Fruit fly (Drosophila melanogaster) whole organism, embryonic: ENCODE results near the gene CG5447.

Experiments used
- BEAF-32 ChIP-seq: fragments of 200-800 bp; sonication (Bioruptor generic); optimal IDR thresholded peaks from 3 replicates; lab custom pipeline; 2017; ENCODE audit warnings: missing biosample characterization, missing genetic modification characterization, mild to moderate bottlenecking, moderate library complexity, missing genetic modification reagents
- CG10267 ChIP-seq: fragments of 200-800 bp; sonication (Bioruptor generic); optimal IDR thresholded peaks from 2 replicates; lab custom pipeline; 2018; ENCODE audit warnings: missing biosample characterization, mild to moderate bottlenecking, missing genetic modification characterization, moderate library complexity
- CG12391 ChIP-seq: fragments of 200-800 bp; sonication (Bioruptor generic); optimal IDR thresholded peaks from 3 replicates; lab custom pipeline; 2018; ENCODE audit warnings: missing biosample characterization, mild to moderate bottlenecking, missing genetic modification characterization, moderate library complexity
- CG13287 ChIP-seq: fragments of 200-800 bp; sonication (Bioruptor generic); IDR thresholded peaks from 2 replicates; pipeline ENCODE4 v1.3.6; 2022; ENCODE audit warnings: missing biosample characterization, missing genetic modification characterization; ENCODE audit not compliant: partially characterized antibody
- CG14710 ChIP-seq: fragments of 200-800 bp; sonication (Bioruptor generic); optimal IDR thresholded peaks from 3 replicates; lab custom pipeline; 2019; ENCODE audit warnings: missing biosample characterization, mild to moderate bottlenecking, missing genetic modification characterization, moderate library complexity
- CG15514 ChIP-seq: fragments of 200-800 bp; sonication (Bioruptor generic); optimal IDR thresholded peaks from 3 replicates; lab custom pipeline; 2017; ENCODE audit warnings: missing biosample characterization, missing genetic modification characterization, mild to moderate bottlenecking, moderate library complexity, missing genetic modification reagents
- CG1603 ChIP-seq: fragments of 200-800 bp; sonication (Bioruptor generic); optimal IDR thresholded peaks from 2 replicates; lab custom pipeline; 2019; ENCODE audit warnings: missing biosample characterization, mild to moderate bottlenecking, missing genetic modification characterization, moderate library complexity
- CG16779 ChIP-seq: fragments of 200-800 bp; sonication (Bioruptor generic); IDR thresholded peaks from 2 replicates; pipeline ENCODE4 v1.3.6; 2022; ENCODE audit warnings: missing biosample characterization, missing genetic modification characterization
- CG2129 ChIP-seq: fragments of 200-800 bp; sonication (Bioruptor generic); IDR thresholded peaks from 2 replicates; pipeline ENCODE4 v1.3.6; 2022; ENCODE audit warnings: missing biosample characterization, missing genetic modification characterization; ENCODE audit not compliant: partially characterized antibody
- CG2889 ChIP-seq: fragments of 200-800 bp; sonication (Bioruptor generic); IDR thresholded peaks from 3 replicates; pipeline ENCODE4 v1.3.6; 2022; ENCODE audit warnings: missing biosample characterization, missing genetic modification characterization
- CG33213 ChIP-seq: fragments of 200-800 bp; sonication (Bioruptor generic); optimal IDR thresholded peaks from 3 replicates; lab custom pipeline; 2016; ENCODE audit warnings: missing biosample characterization, missing genetic modification characterization
- CG34224 ChIP-seq: fragments of 200-800 bp; sonication (Bioruptor generic); IDR thresholded peaks from 3 replicates; pipeline ENCODE4 v1.3.6; 2022; ENCODE audit warnings: missing biosample characterization, missing genetic modification characterization; ENCODE audit not compliant: partially characterized antibody
- CG3847 ChIP-seq: fragments of 200-800 bp; sonication (Bioruptor generic); IDR thresholded peaks from 2 replicates; pipeline ENCODE4 v1.3.6; 2022; ENCODE audit warnings: missing biosample characterization, missing genetic modification characterization
- CG4617 ChIP-seq: fragments of 200-800 bp; sonication (Bioruptor generic); optimal IDR thresholded peaks from 3 replicates; lab custom pipeline; 2016; ENCODE audit warnings: missing biosample characterization, missing genetic modification characterization, borderline replicate concordance
- CG8765 ChIP-seq: fragments of 200-800 bp; sonication (Bioruptor generic); IDR thresholded peaks from 2 replicates; pipeline ENCODE4 v1.3.6; 2022; ENCODE audit warnings: missing biosample characterization, missing genetic modification characterization
- CG9797 ChIP-seq: fragments of 200-800 bp; sonication (Bioruptor generic); optimal IDR thresholded peaks from 3 replicates; lab custom pipeline; 2018; ENCODE audit warnings: missing biosample characterization, mild to moderate bottlenecking, missing genetic modification characterization
- Dll ChIP-seq: fragments of 200-800 bp; sonication (Bioruptor generic); IDR thresholded peaks from 4 replicates; pipeline ENCODE4 v1.3.6; 2022; ENCODE audit warnings: missing biosample characterization, missing genetic modification characterization; ENCODE audit not compliant: partially characterized antibody
- Dp ChIP-seq: fragments of 200-800 bp; sonication (Bioruptor generic); optimal IDR thresholded peaks from 2 replicates; lab custom pipeline; 2018; ENCODE audit warnings: missing biosample characterization, mild to moderate bottlenecking, missing genetic modification characterization, moderate library complexity
- Dref ChIP-seq: fragments of 200-800 bp; sonication (Bioruptor generic); IDR thresholded peaks from 2 replicates; pipeline ENCODE4 v1.3.6; 2022; ENCODE audit warnings: missing biosample characterization, missing genetic modification characterization
- E2f2 ChIP-seq: fragments of 200-800 bp; sonication (Bioruptor generic); IDR thresholded peaks from 2 replicates; pipeline ENCODE4 v1.3.6; 2022; ENCODE audit warnings: missing biosample characterization, missing genetic modification characterization
- GATAe ChIP-seq: fragments of 200-800 bp; sonication (Bioruptor generic); conservative IDR thresholded peaks from 2 replicates; pipeline ENCODE4 v1.3.6; 2022; ENCODE audit warnings: missing biosample characterization, missing genetic modification characterization
- HmgD ChIP-seq: fragments of 200-800 bp; sonication (Bioruptor generic); optimal IDR thresholded peaks from 3 replicates; lab custom pipeline; 2016; ENCODE audit warnings: missing biosample characterization, missing genetic modification characterization
- Lhr ChIP-seq: fragments of 200-800 bp; sonication (Bioruptor generic); optimal IDR thresholded peaks from 3 replicates; lab custom pipeline; 2017; ENCODE audit warnings: mild to moderate bottlenecking, missing biosample characterization, missing genetic modification reagents, missing genetic modification characterization
- MBD-R2 ChIP-seq: fragments of 200-800 bp; sonication (Bioruptor generic); IDR thresholded peaks from 2 replicates; pipeline ENCODE4 v1.3.6; 2022; ENCODE audit warnings: missing biosample characterization, missing genetic modification characterization
- Neu2 ChIP-seq: fragments of 200-800 bp; sonication (Bioruptor generic); optimal IDR thresholded peaks from 3 replicates; lab custom pipeline; 2016; ENCODE audit warnings: missing biosample characterization, missing genetic modification characterization, borderline replicate concordance
- Opbp ChIP-seq: fragments of 200-800 bp; sonication (Bioruptor generic); IDR thresholded peaks from 3 replicates; pipeline ENCODE4 v1.3.6; 2022; ENCODE audit warnings: missing biosample characterization, missing genetic modification characterization; ENCODE audit not compliant: partially characterized antibody
- Scr ChIP-seq: fragments of 200-800 bp; sonication (Bioruptor generic); IDR thresholded peaks from 2 replicates; pipeline ENCODE4 v1.3.6; 2022; ENCODE audit warnings: missing biosample characterization, missing genetic modification characterization; ENCODE audit not compliant: partially characterized antibody
- Sry-δ ChIP-seq: fragments of 200-800 bp; sonication (Bioruptor generic); optimal IDR thresholded peaks from 2 replicates; lab custom pipeline; 2016; ENCODE audit warnings: missing biosample characterization, missing genetic modification characterization
- Stat92E ChIP-seq, 3 experiments: fragments of >200 bp in 2 of 3; fragments of 200-800 bp in 1 of 3; sonication (Bioruptor generic) in 1 of 3; optimal IDR thresholded peaks; 2 replicates each; lab custom pipeline; 2017 to 2019; ENCODE audit warnings: missing biosample characterization in 3 of 3, missing genetic modification characterization in 3 of 3, mild to moderate bottlenecking in 1 of 3, moderate library complexity in 1 of 3
- YL-1 ChIP-seq: fragments of 200-800 bp; sonication (Bioruptor generic); optimal IDR thresholded peaks from 3 replicates; lab custom pipeline; 2017; ENCODE audit warnings: missing biosample characterization, mild to moderate bottlenecking, missing genetic modification characterization
- br ChIP-seq: fragments of >200 bp; optimal IDR thresholded peaks from 2 replicates; lab custom pipeline; 2017
- bsh ChIP-seq, 2 experiments: fragments of 200-800 bp; sonication (Bioruptor generic); optimal IDR thresholded peaks; 2 replicates each; lab custom pipeline; 2017 to 2018; ENCODE audit warnings: mild to moderate bottlenecking in 2 of 2, missing biosample characterization in 2 of 2, missing genetic modification characterization in 2 of 2, moderate library complexity in 1 of 2
- chn ChIP-seq: fragments of 200-800 bp; sonication (Bioruptor generic); optimal IDR thresholded peaks from 2 replicates; lab custom pipeline; 2016; ENCODE audit warnings: missing biosample characterization, missing genetic modification characterization
- fd64A ChIP-seq: fragments of 200-800 bp; sonication (Bioruptor generic); optimal IDR thresholded peaks from 3 replicates; lab custom pipeline; 2018; ENCODE audit warnings: missing biosample characterization, mild to moderate bottlenecking, missing genetic modification characterization
- fd96Cb ChIP-seq: fragments of 200-800 bp; sonication (Bioruptor generic); optimal IDR thresholded peaks from 2 replicates; lab custom pipeline; 2018; ENCODE audit warnings: missing biosample characterization, mild to moderate bottlenecking, missing genetic modification characterization, moderate library complexity
- gfzf ChIP-seq: fragments of 200-800 bp; sonication (Bioruptor generic); optimal IDR thresholded peaks from 2 replicates; lab custom pipeline; 2016; ENCODE audit warnings: missing biosample characterization, mild to moderate bottlenecking, missing genetic modification characterization, moderate library complexity
- gro ChIP-seq: fragments of 200-800 bp; sonication (Bioruptor generic); optimal IDR thresholded peaks from 2 replicates; lab custom pipeline; 2016; ENCODE audit warnings: missing biosample characterization, missing genetic modification characterization
- ken ChIP-seq: fragments of 200-800 bp; sonication (Bioruptor generic); IDR thresholded peaks from 3 replicates; pipeline ENCODE4 v1.3.6; 2022; ENCODE audit warnings: missing biosample characterization, missing genetic modification characterization
- kni ChIP-seq: fragments of 200-800 bp; sonication (Bioruptor generic); optimal IDR thresholded peaks from 3 replicates; lab custom pipeline; 2017; ENCODE audit warnings: mild to moderate bottlenecking, missing biosample characterization, missing genetic modification reagents, missing genetic modification characterization
- knrl ChIP-seq: fragments of 200-800 bp; sonication (Bioruptor generic); IDR thresholded peaks from 3 replicates; pipeline ENCODE4 v1.3.6; 2022; ENCODE audit warnings: missing biosample characterization, missing genetic modification characterization; ENCODE audit not compliant: partially characterized antibody
- nerfin-1 ChIP-seq: fragments of 200-800 bp; sonication (Bioruptor generic); optimal IDR thresholded peaks from 3 replicates; lab custom pipeline; 2019; ENCODE audit warnings: missing biosample characterization, mild to moderate bottlenecking, missing genetic modification characterization, moderate library complexity
- nmo ChIP-seq: fragments of 200-800 bp; sonication (Bioruptor generic); optimal IDR thresholded peaks from 2 replicates; lab custom pipeline; 2018; ENCODE audit warnings: missing biosample characterization, mild to moderate bottlenecking, missing genetic modification characterization, moderate library complexity
- p53 ChIP-seq: fragments of 200-800 bp; sonication (Bioruptor generic); optimal IDR thresholded peaks from 2 replicates; lab custom pipeline; 2016; ENCODE audit warnings: missing biosample characterization, missing genetic modification characterization
- pzg ChIP-seq: fragments of 200-800 bp; sonication (Bioruptor generic); optimal IDR thresholded peaks from 3 replicates; lab custom pipeline; 2018; ENCODE audit warnings: missing biosample characterization, mild to moderate bottlenecking, missing genetic modification characterization, moderate library complexity
- sd ChIP-seq: fragments of 200-800 bp; sonication (Bioruptor generic); optimal IDR thresholded peaks from 3 replicates; lab custom pipeline; 2018; ENCODE audit warnings: missing biosample characterization, mild to moderate bottlenecking, missing genetic modification characterization, moderate library complexity
- stwl ChIP-seq: fragments of 200-800 bp; sonication (Bioruptor generic); optimal IDR thresholded peaks from 3 replicates; lab custom pipeline; 2018; ENCODE audit warnings: missing biosample characterization, mild to moderate bottlenecking, missing genetic modification characterization, moderate library complexity
- trem ChIP-seq: fragments of 200-800 bp; optimal IDR thresholded peaks from 3 replicates; lab custom pipeline; 2019; ENCODE audit warnings: missing biosample characterization, mild to moderate bottlenecking, missing genetic modification characterization, moderate library complexity
- tx ChIP-seq: fragments of 200-800 bp; sonication (Bioruptor generic); optimal IDR thresholded peaks from 2 replicates; lab custom pipeline; 2016; ENCODE audit warnings: missing biosample characterization, missing genetic modification characterization

Gene CG5447

dm6 chr3R:26452345-26452744, at the start of gene CG5447:
Gene CG5447, plus strand, starts transcription at chr3R:26452534.
- no peak for TF ChIP-seq GATAe (GFP tag; lab: Robert Waterston, UW)
- no peak for TF ChIP-seq p53
- TF ChIP-seq Neu2: no peak
- TF ChIP-seq CG9797: peak; percentile 64
- peak; percentile 88 for TF ChIP-seq pzg (GFP tag; lab: Kevin White, UChicago)
- no peak for TF ChIP-seq bsh (GFP tag; optimal IDR thresholded peaks at IDR 0.05; lab: Kevin White, UChicago)
- no peak for TF ChIP-seq CG2129
- TF ChIP-seq Lhr (GFP tag; lab: Kevin White, UChicago): peak; percentile 55
- peak; percentile 30 for TF ChIP-seq nerfin-1 (tag; lab: Kevin White, UChicago)
- TF ChIP-seq CG2889 (GFP tag; lab: Robert Waterston, UW): no peak
- TF ChIP-seq chn: no peak
- peak; percentile 16 for TF ChIP-seq gro
- no peak for TF ChIP-seq CG12391 (tag; lab: Kevin White, UChicago)
- peak; percentile 15 for TF ChIP-seq Sry-δ
- peak; percentile 24 for TF ChIP-seq tx (GFP tag; lab: Kevin White, UChicago)
- TF ChIP-seq Dp (GFP tag; lab: Kevin White, UChicago): peak; percentile 88
- peak; percentile 38; the same call in 1 of the 2 replicates for TF ChIP-seq Dref (GFP tag; lab: Robert Waterston, UW)
- TF ChIP-seq nmo (GFP tag; lab: Kevin White, UChicago): peak; percentile 7
- peak in 1 of 3 experiments; percentile 3 for TF ChIP-seq Stat92E (GFP tag; optimal IDR thresholded peaks at IDR 0.05; lab: Kevin White, UChicago)
- TF ChIP-seq YL-1 (GFP tag; lab: Kevin White, UChicago): peak; percentile 25
- peak; percentile 96 for TF ChIP-seq E2f2
- TF ChIP-seq br (lab: Kevin White, UChicago): no peak
- TF ChIP-seq gfzf (GFP tag; lab: Kevin White, UChicago): peak; percentile 87
- peak; percentile 22 for TF ChIP-seq CG15514
- peak; percentile 18 for TF ChIP-seq HmgD (GFP tag; lab: Kevin White, UChicago)
- TF ChIP-seq sd: peak; percentile 79
- no peak for TF ChIP-seq CG8765 (GFP tag; lab: Robert Waterston, UW)
- TF ChIP-seq CG3847 (GFP tag; lab: Robert Waterston, UW): peak; percentile 59
- TF ChIP-seq kni (GFP tag; lab: Kevin White, UChicago): no peak
- TF ChIP-seq Dll: peak; percentile 40; the same call in 2 of the 4 replicates
- no peak for TF ChIP-seq fd96Cb (tag; lab: Kevin White, UChicago)
- 0 out of 2 replicates have a peak, but pooled peaks have one; percentile 26 for TF ChIP-seq Scr
- no peak for TF ChIP-seq ken (GFP tag; lab: Robert Waterston, UW)
- peak; percentile 22 for TF ChIP-seq BEAF-32 (GFP tag; lab: Kevin White, UChicago)
- TF ChIP-seq CG16779: no peak
- TF ChIP-seq MBD-R2 (GFP tag; lab: Robert Waterston, UW): peak; percentile 53; the same call in 1 of the 2 replicates
- 0 out of 3 replicates have a peak, but pooled peaks have one; percentile 24 for TF ChIP-seq knrl (GFP tag; lab: Robert Waterston, UW)
- peak; percentile 99 for TF ChIP-seq CG14710 (tag; lab: Kevin White, UChicago)
- peak; percentile 68 for TF ChIP-seq CG13287
- peak; percentile 91 for TF ChIP-seq stwl (tag; lab: Kevin White, UChicago)
- TF ChIP-seq CG10267 (tag; lab: Kevin White, UChicago): no peak
- peak; percentile 44; the same call in 2 of the 3 replicates for TF ChIP-seq CG34224
- no peak for TF ChIP-seq fd64A (GFP tag; lab: Kevin White, UChicago)
- TF ChIP-seq CG33213 (GFP tag; lab: Kevin White, UChicago): peak; percentile 22
- no peak for TF ChIP-seq Opbp (GFP tag; lab: Robert Waterston, UW)
- peak; percentile 71 for TF ChIP-seq trem
- peak; percentile 59 for TF ChIP-seq CG1603 (tag; lab: Kevin White, UChicago)
- TF ChIP-seq CG4617 (GFP tag; lab: Kevin White, UChicago): peak; percentile 66
